Worm (Caenorhabditis elegans) whole organism, mixed stage, embryonic: Measurements from ENCODE around the gene ril-2.

Experiments used
- M03D4.4 ChIP-seq: sonication (generic microtip); optimal IDR thresholded peaks from 2 replicates; lab custom pipeline; 2017; ENCODE audit warnings: mild to moderate bottlenecking, missing genetic modification characterization, missing compliant biosample characterization
- bed-3 ChIP-seq: fragments of 200-800 bp; sonication (Bioruptor generic); optimal IDR thresholded peaks from 3 replicates; lab custom pipeline; 2018; ENCODE audit warnings: mild to moderate bottlenecking, missing genetic modification characterization, moderate library complexity, missing compliant biosample characterization
- blmp-1 ChIP-seq: fragments of 150-350 bp; optimal IDR thresholded peaks from 2 replicates; lab custom pipeline; 2014; ENCODE audit warnings: missing biosample characterization, missing genetic modification characterization
- ceh-39 ChIP-seq: fragments of 150-350 bp; optimal IDR thresholded peaks from 2 replicates; lab custom pipeline; 2014; ENCODE audit warnings: missing biosample characterization, missing genetic modification characterization
- ceh-43 ChIP-seq: fragments of 200-800 bp; sonication (Bioruptor generic); optimal IDR thresholded peaks from 2 replicates; lab custom pipeline; 2018; ENCODE audit warnings: mild to moderate bottlenecking, missing genetic modification characterization, moderate library complexity, missing compliant biosample characterization
- ceh-83 ChIP-seq: fragments of 200-800 bp; sonication (Bioruptor generic); optimal IDR thresholded peaks from 2 replicates; lab custom pipeline; 2018; ENCODE audit warnings: mild to moderate bottlenecking, missing genetic modification characterization, missing compliant biosample characterization
- cnd-1 ChIP-seq: fragments of 200-800 bp; sonication (Bioruptor generic); optimal IDR thresholded peaks from 2 replicates; lab custom pipeline; 2018; ENCODE audit warnings: mild to moderate bottlenecking, missing genetic modification characterization, missing compliant biosample characterization
- drap-1 ChIP-seq: fragments of 200-800 bp; sonication (Bioruptor generic); optimal IDR thresholded peaks from 3 replicates; lab custom pipeline; 2018; ENCODE audit warnings: mild to moderate bottlenecking, missing genetic modification characterization, missing compliant biosample characterization
- elt-1 ChIP-seq: sonication (generic microtip); optimal IDR thresholded peaks from 2 replicates; lab custom pipeline; 2017; ENCODE audit warnings: missing genetic modification characterization, mild to moderate bottlenecking, missing compliant biosample characterization, antibody characterized with exemption, moderate library complexity, borderline replicate concordance; ENCODE audit not compliant: insufficient read depth
- elt-3 ChIP-seq: fragments of 150-350 bp; optimal IDR thresholded peaks from 2 replicates; lab custom pipeline; 2014; ENCODE audit warnings: missing biosample characterization, missing genetic modification characterization
- flh-1 ChIP-seq: fragments of 200-800 bp; sonication (Bioruptor generic); optimal IDR thresholded peaks from 2 replicates; lab custom pipeline; 2018; ENCODE audit warnings: mild to moderate bottlenecking, missing genetic modification characterization, moderate library complexity, missing compliant biosample characterization
- ham-2 ChIP-seq: fragments of 200-800 bp; sonication (Bioruptor generic); optimal IDR thresholded peaks from 2 replicates; lab custom pipeline; 2018; ENCODE audit warnings: mild to moderate bottlenecking, missing genetic modification characterization, missing compliant biosample characterization
- hlh-1 ChIP-seq: fragments of 150-350 bp; optimal IDR thresholded peaks from 2 replicates; lab custom pipeline; 2014; ENCODE audit warnings: missing biosample characterization, missing genetic modification reagents, missing genetic modification characterization
- lin-13 ChIP-seq: fragments of 150-350 bp; optimal IDR thresholded peaks from 2 replicates; lab custom pipeline; 2014; ENCODE audit warnings: missing biosample characterization, missing genetic modification characterization
- lin-32 ChIP-seq: fragments of 200-800 bp; sonication (Bioruptor generic); optimal IDR thresholded peaks from 2 replicates; lab custom pipeline; 2018; ENCODE audit warnings: mild to moderate bottlenecking, missing genetic modification characterization, missing compliant biosample characterization
- lsy-2 ChIP-seq: fragments of 150-350 bp; optimal IDR thresholded peaks from 2 replicates; lab custom pipeline; 2014; ENCODE audit warnings: missing biosample characterization, missing genetic modification characterization
- mab-5 ChIP-seq: fragments of 150-350 bp; optimal IDR thresholded peaks from 2 replicates; lab custom pipeline; 2014; ENCODE audit warnings: missing biosample characterization, missing genetic modification characterization
- mep-1 ChIP-seq: fragments of 150-350 bp; optimal IDR thresholded peaks from 2 replicates; lab custom pipeline; 2017; ENCODE audit warnings: missing biosample characterization, missing genetic modification reagents, missing genetic modification characterization, inconsistent platforms
- mls-2 ChIP-seq: sonication (generic microtip); optimal IDR thresholded peaks from 2 replicates; lab custom pipeline; 2016; ENCODE audit warnings: mild to moderate bottlenecking, missing genetic modification characterization, moderate library complexity, missing compliant biosample characterization
- nhr-12 ChIP-seq: fragments of 150-350 bp; optimal IDR thresholded peaks from 2 replicates; lab custom pipeline; 2014; ENCODE audit warnings: missing biosample characterization, missing genetic modification characterization
- nhr-2 ChIP-seq: fragments of 150-350 bp; optimal IDR thresholded peaks from 2 replicates; lab custom pipeline; 2014; ENCODE audit warnings: missing biosample characterization, missing genetic modification characterization
- nhr-237 ChIP-seq: fragments of 150-350 bp; optimal IDR thresholded peaks from 2 replicates; lab custom pipeline; 2014; ENCODE audit warnings: missing biosample characterization, missing genetic modification characterization
- nhr-28 ChIP-seq: fragments of 150-350 bp; optimal IDR thresholded peaks from 2 replicates; lab custom pipeline; 2014; ENCODE audit warnings: missing biosample characterization, missing genetic modification characterization
- nhr-76 ChIP-seq: sonication (generic microtip); optimal IDR thresholded peaks from 2 replicates; lab custom pipeline; 2017; ENCODE audit warnings: missing biosample characterization, missing genetic modification characterization
- pha-4 ChIP-seq: fragments of 150-350 bp; optimal IDR thresholded peaks from 2 replicates; lab custom pipeline; 2018; ENCODE audit warnings: missing biosample characterization, missing genetic modification reagents, missing genetic modification characterization
- sem-2 ChIP-seq: fragments of 200-800 bp; sonication (Bioruptor generic); optimal IDR thresholded peaks from 2 replicates; lab custom pipeline; 2018; ENCODE audit warnings: mild to moderate bottlenecking, missing genetic modification characterization, missing compliant biosample characterization
- snpc-4 ChIP-seq: fragments of 150-350 bp; optimal IDR thresholded peaks from 2 replicates; lab custom pipeline; 2014; ENCODE audit warnings: missing biosample characterization, missing genetic modification characterization
- sptf-1 ChIP-seq: sonication (generic microtip); optimal IDR thresholded peaks from 2 replicates; lab custom pipeline; 2017; ENCODE audit warnings: mild to moderate bottlenecking, missing genetic modification characterization, moderate library complexity, missing compliant biosample characterization
- tbx-8 ChIP-seq: fragments of 200-800 bp; sonication (Bioruptor generic); optimal IDR thresholded peaks from 2 replicates; lab custom pipeline; 2018; ENCODE audit warnings: mild to moderate bottlenecking, missing genetic modification characterization, moderate library complexity, missing compliant biosample characterization
- unc-120 ChIP-seq: sonication (generic microtip); optimal IDR thresholded peaks from 2 replicates; lab custom pipeline; 2017; ENCODE audit warnings: missing genetic modification characterization, missing compliant biosample characterization; ENCODE audit not compliant: poor library complexity, severe bottlenecking
- unc-39 ChIP-seq: fragments of 150-350 bp; optimal IDR thresholded peaks from 2 replicates; lab custom pipeline; 2014; ENCODE audit warnings: missing biosample characterization, missing genetic modification characterization
- unc-62 ChIP-seq: fragments of 150-350 bp; optimal IDR thresholded peaks from 2 replicates; lab custom pipeline; 2014; ENCODE audit warnings: missing biosample characterization, missing genetic modification reagents, missing genetic modification characterization
- ztf-11 ChIP-seq: fragments of 150-350 bp; optimal IDR thresholded peaks from 2 replicates; lab custom pipeline; 2014; ENCODE audit warnings: missing biosample characterization, missing genetic modification characterization

The ril-2 gene

ce11 chrV:12629743-12630142 is 30.8 kb upstream of the ril-2 start, which contains the start of gene F56H9.6:
Gene F56H9.6 (minus strand): TSS chrV:12629843.
- no peak for TF ChIP-seq pha-4 (tag; lab: Kevin White, UChicago)
- TF ChIP-seq lin-13 (tag; lab: Kevin White, UChicago), result no peak
- TF ChIP-seq unc-39 (tag; lab: Kevin White, UChicago), result no peak
- TF ChIP-seq lsy-2 (tag; lab: Kevin White, UChicago), result no peak
- TF ChIP-seq mls-2 (tag; lab: Kevin White, UChicago), result no peak
- no peak for TF ChIP-seq ceh-83
- TF ChIP-seq nhr-12, result no peak
- no peak for TF ChIP-seq hlh-1
- no peak for TF ChIP-seq unc-62
- no peak for TF ChIP-seq elt-1 (tag; lab: Kevin White, UChicago)
- TF ChIP-seq mab-5, result no peak
- TF ChIP-seq sptf-1, result no peak

ce11 chrV:12624371-12624770 is 25.4 kb upstream of the ril-2 start, which contains the start of gene F56H9.9:
Gene F56H9.9 (minus strand): TSS chrV:12624471.
- TF ChIP-seq lin-13 (tag; lab: Kevin White, UChicago), result no peak
- no peak for TF ChIP-seq mep-1 (tag; lab: Kevin White, UChicago)
- no peak for TF ChIP-seq unc-62
- no peak for TF ChIP-seq drap-1 (GFP tag; lab: Kevin White, UChicago)
- no peak for TF ChIP-seq lin-32
- TF ChIP-seq nhr-237 (tag; lab: Kevin White, UChicago), result no peak
- TF ChIP-seq cnd-1 (tag; lab: Kevin White, UChicago), result no peak
- no peak for TF ChIP-seq nhr-28 (tag; lab: Kevin White, UChicago)
- TF ChIP-seq sem-2, result no peak
- no peak for TF ChIP-seq nhr-76 (tag; lab: Kevin White, UChicago)
- no peak for TF ChIP-seq ham-2 (GFP tag; lab: Kevin White, UChicago)
- no peak for TF ChIP-seq unc-39 (tag; lab: Kevin White, UChicago)
- no peak for TF ChIP-seq unc-120
- TF ChIP-seq tbx-8 (GFP tag; lab: Kevin White, UChicago), result no peak
- no peak for TF ChIP-seq blmp-1 (tag; lab: Kevin White, UChicago)
- TF ChIP-seq nhr-2 (tag; lab: Kevin White, UChicago), result no peak
- TF ChIP-seq flh-1, result no peak
- TF ChIP-seq ztf-11 (tag; lab: Kevin White, UChicago), result no peak
- no peak for TF ChIP-seq ceh-39 (tag; lab: Kevin White, UChicago)
- TF ChIP-seq snpc-4, result no peak

- TF ChIP-seq snpc-4 (no peak), unc-62 (no peak), mab-5 (no peak), elt-3 (tag; lab: Kevin White, UChicago) (no peak), ceh-43 (no peak), mep-1 (tag; lab: Kevin White, UChicago) (no peak), ceh-39 (tag; lab: Kevin White, UChicago) (no peak), nhr-28 (tag; lab: Kevin White, UChicago) (no peak), bed-3 (GFP tag; lab: Kevin White, UChicago) (no peak), pha-4 (tag; lab: Kevin White, UChicago) (no peak), nhr-76 (tag; lab: Kevin White, UChicago) (no peak), M03D4.4 (tag; lab: Kevin White, UChicago) (no peak), elt-1 (tag; lab: Kevin White, UChicago) (no peak), lin-13 (tag; lab: Kevin White, UChicago) (no peak), lsy-2 (tag; lab: Kevin White, UChicago) (no peak), cnd-1 (tag; lab: Kevin White, UChicago) (no peak), nhr-2 (tag; lab: Kevin White, UChicago) (no peak), tbx-8 (GFP tag; lab: Kevin White, UChicago) (no peak)
- TF ChIP-seq, all 35 proteins: peak for 0
Observed at ce11 chrV:12612118-12612517, 13.2 kb upstream of the ril-2 start, which contains the start of gene cyc-2.2. Gene cyc-2.2 (minus strand): TSS chrV:12612218.

ce11 chrV:12611029-12611428 is 12.1 kb upstream of the ril-2 start, which contains the start of gene cubn-1:
Gene cubn-1 (plus strand): TSS chrV:12611329.
- no peak for TF ChIP-seq elt-1 (tag; lab: Kevin White, UChicago)
- no peak for TF ChIP-seq ham-2 (GFP tag; lab: Kevin White, UChicago)
- no peak for TF ChIP-seq ceh-83
